Fruit fly (Drosophila melanogaster) S2 (cell line): Measurements from ENCODE around the gene Alg-2.

Experiments used
- CG8478 ChIP-seq: fragments of >200 bp; optimal IDR thresholded peaks from 2 replicates; lab custom pipeline; 2018
- CTCF ChIP-seq, 2 experiments: fragments of >200 bp; optimal IDR thresholded peaks; 2 replicates each; lab custom pipeline; 2018

Alg-2 gene

dm6 chr3R:3622867-3623266, at the start of gene Alg-2:
Gene Alg-2, plus strand, starts transcription at chr3R:3623143.
- TF ChIP-seq CG8478 (no peak), CTCF (optimal IDR thresholded peaks at IDR 0.05; lab: Kevin White, UChicago) (no peak)

DNA sequence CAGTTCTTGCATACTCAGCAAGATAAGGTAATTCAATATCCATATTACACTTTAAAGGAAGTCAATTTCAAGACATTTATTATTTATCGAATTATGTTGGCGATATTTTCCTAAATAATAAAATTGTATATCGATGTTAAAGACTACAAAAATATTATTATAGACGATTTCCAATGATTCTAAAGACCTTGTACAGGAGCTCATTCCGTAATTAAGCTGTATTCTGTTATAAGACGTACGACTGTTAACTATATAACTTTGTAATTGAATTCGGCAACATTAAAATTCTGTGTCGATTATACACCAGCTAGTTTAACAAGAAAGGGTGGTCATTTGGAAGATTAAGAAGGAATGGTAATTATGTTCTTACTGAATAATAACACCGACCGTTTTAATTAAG, 36.0 kb upstream of the Alg-2 start, which contains the start of gene Parp1:
Parp1 (minus strand) TSS at position 118 of the 400 bp plus-strand sequence.
- TF ChIP-seq CTCF (optimal IDR thresholded peaks at IDR 0.05; lab: Kevin White, UChicago) (no peak), CG8478 (no peak)

dm6 chr3R:3589672-3590071, 33.3 kb upstream of the Alg-2 start:
- TF ChIP-seq CG8478 (no peak), CTCF (optimal IDR thresholded peaks at IDR 0.05; lab: Kevin White, UChicago) (no peak)

dm6 chr3R:3620599-3621380, 2.2 kb upstream of the Alg-2 start:
- no peak for TF ChIP-seq CG8478
- no peak for TF ChIP-seq CTCF (optimal IDR thresholded peaks at IDR 0.05; lab: Kevin White, UChicago)
